Fruit fly (Drosophila melanogaster): Measurements from ENCODE around the gene Dad.

The Dad gene

dm6 chr3R:17042838-17043569, 10.8 kb upstream of the Dad start, which contains the start of the genes bdwf and Patr-1 (continued):
- no peak for TF ChIP-seq CG12769 (tag; optimal IDR thresholded peaks at IDR 0.05)
- TF ChIP-seq disco-r (GFP tag; optimal IDR thresholded peaks at IDR 0.05) = peak; percentile 16
- TF ChIP-seq Xrp1 (GFP tag; IDR thresholded peaks at IDR 0.05) = no peak
- no peak for TF ChIP-seq chm (GFP tag; IDR thresholded peaks at IDR 0.05)
- no peak for TF ChIP-seq dysf (GFP tag; IDR thresholded peaks at IDR 0.05)
- TF ChIP-seq CG2129 (GFP tag; IDR thresholded peaks at IDR 0.05; ENCODE audit: partially characterized antibody) = peak; percentile 66
- TF ChIP-seq nmo (GFP tag; optimal IDR thresholded peaks at IDR 0.05) = peak; percentile 69
- TF ChIP-seq CTCF (GFP tag; optimal IDR thresholded peaks at IDR 0.05) = peak; percentile 24
- peak; percentile 10 for TF ChIP-seq slp2 (GFP tag; optimal IDR thresholded peaks at IDR 0.05)
- TF ChIP-seq CG4820 (GFP tag; optimal IDR thresholded peaks at IDR 0.05) = no peak
- peak; percentile 17 for TF ChIP-seq gfzf (GFP tag; optimal IDR thresholded peaks at IDR 0.05)
- TF ChIP-seq Dbx (GFP tag; IDR thresholded peaks at IDR 0.05) = no peak
- TF ChIP-seq chif (GFP tag; optimal IDR thresholded peaks at IDR 0.05) = no peak
- TF ChIP-seq salm (tag; optimal IDR thresholded peaks at IDR 0.05) = no peak
- TF ChIP-seq bcd (GFP tag; optimal IDR thresholded peaks at IDR 0.05) = no peak
- peak; percentile 85 for TF ChIP-seq Ets65A (GFP tag)
- no peak for TF ChIP-seq CG2202 (tag; optimal IDR thresholded peaks at IDR 0.05)
- peak; percentile 60 for TF ChIP-seq CG30403 (GFP tag; optimal IDR thresholded peaks at IDR 0.05)
- TF ChIP-seq CG15514 (GFP tag; optimal IDR thresholded peaks at IDR 0.05) = peak; percentile 99
- no peak for TF ChIP-seq CG9609 (GFP tag; optimal IDR thresholded peaks at IDR 0.05)
- peak; percentile 37 for TF ChIP-seq lilli (GFP tag; optimal IDR thresholded peaks at IDR 0.05)
- no peak for TF ChIP-seq jigr1 (GFP tag; IDR thresholded peaks at IDR 0.05)
- TF ChIP-seq CG17612 (GFP tag; IDR thresholded peaks at IDR 0.05) = no peak
- TF ChIP-seq sens (GFP tag) = peak; percentile 81
- no peak for TF ChIP-seq CG11247 (GFP tag; IDR thresholded peaks at IDR 0.05)
- TF ChIP-seq Fer3 (tag; optimal IDR thresholded peaks at IDR 0.05) = no peak
- no peak for TF ChIP-seq mam (GFP tag; optimal IDR thresholded peaks at IDR 0.05)
- peak; percentile 92 for TF ChIP-seq CG6791 (GFP tag; IDR thresholded peaks at IDR 0.05; ENCODE audit: partially characterized antibody)
- TF ChIP-seq Dad (GFP tag; optimal IDR thresholded peaks at IDR 0.05) = peak; percentile 9
- TF ChIP-seq ham (GFP tag; IDR thresholded peaks at IDR 0.05) = no peak
- TF ChIP-seq pum (GFP tag; optimal IDR thresholded peaks at IDR 0.05) = no peak
- no peak for TF ChIP-seq sqz (GFP tag; optimal IDR thresholded peaks at IDR 0.05)
- no peak for TF ChIP-seq usp (GFP tag; optimal IDR thresholded peaks at IDR 0.05)
- TF ChIP-seq CG15073 (GFP tag; optimal IDR thresholded peaks at IDR 0.05) = no peak
- TF ChIP-seq CG10267 (tag; optimal IDR thresholded peaks at IDR 0.05) = peak; percentile 44
- TF ChIP-seq CG10431 (GFP tag; optimal IDR thresholded peaks at IDR 0.05) = no peak
- peak; percentile 2 for TF ChIP-seq Nf-YC (tag; optimal IDR thresholded peaks at IDR 0.05)
- no peak for TF ChIP-seq fu2 (GFP tag; optimal IDR thresholded peaks at IDR 0.05)
- TF ChIP-seq CG14965 (GFP tag; optimal IDR thresholded peaks at IDR 0.05; ENCODE audit: borderline replicate concordance) = no peak
- peak; percentile 32 for TF ChIP-seq stwl (tag; optimal IDR thresholded peaks at IDR 0.05)
- TF ChIP-seq CG10543 (GFP tag; optimal IDR thresholded peaks at IDR 0.05) = peak; percentile 10
- peak; percentile 4 for TF ChIP-seq NC2β (GFP tag; optimal IDR thresholded peaks at IDR 0.05)
- TF ChIP-seq wdn (GFP tag; IDR thresholded peaks at IDR 0.05) = no peak
- TF ChIP-seq CG4854 (GFP tag; optimal IDR thresholded peaks at IDR 0.05) = no peak
- TF ChIP-seq Ravus (GFP tag; IDR thresholded peaks at IDR 0.05) = no peak
- no peak for TF ChIP-seq C15 (GFP tag; IDR thresholded peaks at IDR 0.05)
- TF ChIP-seq Myb (GFP tag; optimal IDR thresholded peaks at IDR 0.05) = no peak
- peak; percentile 36 for TF ChIP-seq sug (tag; optimal IDR thresholded peaks at IDR 0.05)
- TF ChIP-seq CG10462 (GFP tag; optimal IDR thresholded peaks at IDR 0.05) = no peak
- TF ChIP-seq CG4707 (GFP tag; optimal IDR thresholded peaks at IDR 0.05) = no peak
- no peak for TF ChIP-seq mirr (GFP tag; optimal IDR thresholded peaks at IDR 0.05)
- TF ChIP-seq CG2116 (GFP tag; optimal IDR thresholded peaks at IDR 0.05) = peak; percentile 78

Measured in whole organism, embryonic.